Fruit fly (Drosophila melanogaster): ENCODE data around the gene RpS17.

The RpS17 gene

dm6 chr3L:9380344-9380849 lies 49.2 kb downstream of the RpS17 start:
- peak; percentile 76 for TF ChIP-seq Snoo (tag; optimal IDR thresholded peaks at IDR 0.05)
- peak; percentile 88 for TF ChIP-seq EcR (GFP tag; optimal IDR thresholded peaks at IDR 0.05)
- no peak for TF ChIP-seq CG8159 (tag; optimal IDR thresholded peaks at IDR 0.05)

- TF ChIP-seq D1 (tag; optimal IDR thresholded peaks at IDR 0.05) (no peak), CG14655 (GFP tag; optimal IDR thresholded peaks at IDR 0.05) (no peak), CG9948 (tag; optimal IDR thresholded peaks at IDR 0.05) (no peak), fd96Ca (GFP tag; IDR thresholded peaks at IDR 0.05) (no peak), CG4496 (GFP tag; IDR thresholded peaks at IDR 0.05) (0 out of 3 replicates have a peak, but pooled peaks have one; percentile 41), CG12605 (GFP tag; IDR thresholded peaks at IDR 0.05) (0 out of 2 replicates have a peak, but pooled peaks have one; percentile 39), Pif1B (GFP tag; optimal IDR thresholded peaks at IDR 0.05) (peak; percentile 11), CG15710 (tag; optimal IDR thresholded peaks at IDR 0.05) (no peak), CG13204 (GFP tag; optimal IDR thresholded peaks at IDR 0.05) (peak; percentile 80)
Measured at dm6 chr3L:9379484-9380343, 49.9 kb downstream of the RpS17 start, which contains the start of gene Hsp67Ba. Hsp67Ba (minus strand) TSS chr3L:9379534.

Measured in whole organism, pupa.